Worm (Caenorhabditis elegans): ENCODE data around the gene zfp-1.

Gene zfp-1

DNA sequence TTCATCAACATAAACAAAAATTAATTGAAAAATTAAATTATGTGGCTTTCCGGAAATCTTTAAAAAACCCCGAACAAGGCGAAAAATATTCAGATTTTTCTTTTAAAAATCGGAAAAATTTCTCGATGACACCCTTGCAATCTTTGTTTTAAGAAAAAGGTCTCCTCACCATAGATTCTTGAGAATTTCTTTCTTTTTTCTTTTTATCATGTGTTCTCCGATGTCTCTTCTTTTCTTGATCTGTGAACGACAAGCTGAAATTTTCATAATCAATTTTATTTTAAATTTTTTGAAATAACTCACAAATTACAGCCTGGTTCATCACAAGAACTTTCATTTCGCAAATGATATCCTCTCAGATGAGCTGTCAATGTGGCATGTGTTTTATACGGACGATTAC, at the start of gene zfp-1, which contains the start of gene F54F2.14:
zfp-1 (plus strand) TSS at position 301 of the 400 bp plus-strand sequence.
F54F2.14 (plus strand) TSS at position 312 of the 400 bp plus-strand sequence.
- TF ChIP-seq bed-3 (GFP tag; optimal IDR thresholded peaks at IDR 0.05): no peak
- no peak for TF ChIP-seq mep-1 (tag; optimal IDR thresholded peaks at IDR 0.05)
- no peak for TF ChIP-seq snpc-4 (tag; optimal IDR thresholded peaks at IDR 0.05)
- no peak for TF ChIP-seq hlh-1 (tag; optimal IDR thresholded peaks at IDR 0.05)
- no peak for TF ChIP-seq lin-32 (GFP tag; optimal IDR thresholded peaks at IDR 0.05)
- TF ChIP-seq nhr-28 (tag; optimal IDR thresholded peaks at IDR 0.05): no peak
- TF ChIP-seq M03D4.4 (tag; optimal IDR thresholded peaks at IDR 0.05): no peak
- TF ChIP-seq ztf-11 (tag; optimal IDR thresholded peaks at IDR 0.05): no peak
- TF ChIP-seq mls-2 (tag; optimal IDR thresholded peaks at IDR 0.05): no peak
- no peak for TF ChIP-seq elt-3 (tag; optimal IDR thresholded peaks at IDR 0.05)
- TF ChIP-seq ceh-43 (GFP tag; optimal IDR thresholded peaks at IDR 0.05): no peak
- TF ChIP-seq ceh-83 (GFP tag; optimal IDR thresholded peaks at IDR 0.05): no peak
- no peak for TF ChIP-seq lsy-2 (tag; optimal IDR thresholded peaks at IDR 0.05)

DNA sequence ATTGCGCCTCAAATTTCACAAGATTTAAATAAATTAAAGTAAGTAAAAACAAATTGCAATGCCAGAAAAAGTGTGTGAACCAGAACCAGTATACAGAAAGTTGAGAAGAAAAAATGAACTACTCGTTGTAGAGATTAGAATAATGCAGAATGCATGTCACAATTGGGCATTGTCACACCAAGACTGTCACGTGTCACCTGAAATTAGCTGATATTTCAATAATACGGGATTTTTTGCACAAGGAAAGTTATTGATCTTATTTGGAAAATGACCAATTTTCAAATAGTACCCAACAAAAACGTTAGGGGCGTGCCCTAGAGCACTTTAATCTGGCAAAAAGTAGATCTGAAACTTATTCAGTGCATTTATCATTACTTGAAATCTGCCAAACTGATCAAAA, 49.4 kb upstream of the zfp-1 start:
- TF ChIP-seq unc-62 (GFP tag; optimal IDR thresholded peaks at IDR 0.05) (no peak), elt-1 (tag; optimal IDR thresholded peaks at IDR 0.05; ENCODE audit: borderline replicate concordance, insufficient read depth) (no peak), nhr-237 (tag; optimal IDR thresholded peaks at IDR 0.05) (no peak), ceh-39 (tag; optimal IDR thresholded peaks at IDR 0.05) (no peak), ces-1 (GFP tag; optimal IDR thresholded peaks at IDR 0.05) (no peak), zip-8 (tag; optimal IDR thresholded peaks at IDR 0.05) (no peak)

DNA sequence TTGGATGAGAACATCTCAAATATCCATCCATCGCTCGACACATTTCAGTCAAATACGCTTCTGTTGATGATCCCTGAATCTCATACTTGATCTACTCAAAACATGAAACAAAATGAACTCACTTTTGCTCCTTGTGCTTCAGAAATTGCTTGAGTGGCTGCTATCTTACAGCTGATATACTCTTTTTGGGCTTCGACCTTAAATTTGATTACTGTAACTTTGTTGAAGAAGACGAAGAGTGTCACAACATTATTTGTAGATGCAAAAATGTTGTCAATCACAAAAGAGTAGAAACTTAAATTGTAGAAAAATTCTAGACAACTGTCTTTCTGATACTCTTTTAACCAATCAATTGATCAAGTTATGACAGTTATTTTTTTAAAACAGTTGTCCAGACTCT, 48.8 kb upstream of the zfp-1 start:
- TF ChIP-seq lsy-2 (tag; optimal IDR thresholded peaks at IDR 0.05) (no peak), ztf-11 (tag; optimal IDR thresholded peaks at IDR 0.05) (no peak), ces-1 (GFP tag; optimal IDR thresholded peaks at IDR 0.05) (peak; percentile 8), mep-1 (tag; optimal IDR thresholded peaks at IDR 0.05) (no peak), ceh-39 (tag; optimal IDR thresholded peaks at IDR 0.05) (no peak), sptf-1 (tag; optimal IDR thresholded peaks at IDR 0.05) (no peak), unc-39 (tag; optimal IDR thresholded peaks at IDR 0.05) (no peak)

DNA sequence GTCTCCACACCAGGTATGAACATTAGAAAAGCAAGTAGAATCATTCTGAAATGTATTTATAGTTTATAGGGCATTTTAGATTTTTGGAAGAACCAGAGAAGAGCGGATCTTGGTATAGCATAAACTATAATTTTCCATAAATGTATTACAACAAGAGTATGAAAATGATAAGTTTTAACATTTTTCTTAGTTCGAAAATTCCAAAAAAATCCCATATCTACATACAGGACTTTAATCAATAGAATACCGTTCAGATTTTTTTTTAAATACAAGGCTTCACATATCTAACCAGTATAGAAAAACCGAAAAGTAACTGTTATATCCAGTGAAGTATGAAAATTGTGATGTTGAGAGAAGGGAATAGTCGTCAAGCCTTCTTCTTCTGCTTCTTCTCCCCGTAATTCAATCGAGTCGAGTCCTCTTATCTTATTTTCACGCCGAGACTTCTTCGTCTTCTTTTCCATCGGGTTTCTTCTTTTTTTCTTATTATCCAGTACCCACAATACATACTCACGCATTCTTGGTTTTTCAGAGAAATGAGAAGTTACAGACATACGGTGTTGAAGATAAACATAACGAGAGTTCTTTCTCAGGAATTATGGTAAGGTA, 47.4 kb upstream of the zfp-1 start, which contains the start of gene ZK370.6:
ZK370.6 (minus strand) TSS at position 51 of the 609 bp plus-strand sequence.
- peak; percentile 92 for TF ChIP-seq ces-1 (GFP tag; optimal IDR thresholded peaks at IDR 0.05)
- no peak for TF ChIP-seq elt-1 (tag; optimal IDR thresholded peaks at IDR 0.05; ENCODE audit: borderline replicate concordance, insufficient read depth)
- no peak for TF ChIP-seq mep-1 (tag; optimal IDR thresholded peaks at IDR 0.05)
- no peak for TF ChIP-seq flh-1 (GFP tag; optimal IDR thresholded peaks at IDR 0.05)

DNA sequence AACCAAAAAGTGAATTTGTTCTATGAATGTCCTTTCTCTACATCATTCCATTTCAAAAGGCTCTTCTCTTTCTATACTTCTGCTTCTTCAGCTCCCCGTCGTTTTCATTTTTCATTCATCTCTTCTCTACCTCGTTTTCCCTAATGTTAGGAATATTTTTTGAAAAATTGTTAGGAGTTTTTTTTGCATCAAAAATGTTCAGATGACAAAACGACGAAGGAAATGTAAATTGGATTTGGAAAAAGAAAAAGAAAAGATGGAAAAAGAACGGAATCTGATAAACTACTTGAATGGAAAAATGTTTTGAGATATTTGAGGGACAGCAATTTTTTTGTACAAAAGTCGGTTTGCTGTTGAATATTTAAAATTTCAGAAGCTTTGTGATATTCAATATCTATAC, 46.6 kb upstream of the zfp-1 start:
- no peak for TF ChIP-seq lin-32 (GFP tag; optimal IDR thresholded peaks at IDR 0.05)
- no peak for TF ChIP-seq nhr-12 (tag; optimal IDR thresholded peaks at IDR 0.05)
- no peak for TF ChIP-seq unc-120 (tag; optimal IDR thresholded peaks at IDR 0.05; ENCODE audit: poor library complexity, severe bottlenecking)
- no peak for TF ChIP-seq sem-2 (GFP tag; optimal IDR thresholded peaks at IDR 0.05)
- no peak for TF ChIP-seq lsy-2 (tag; optimal IDR thresholded peaks at IDR 0.05)
- TF ChIP-seq flh-1 (GFP tag; optimal IDR thresholded peaks at IDR 0.05): no peak
- no peak for TF ChIP-seq mab-5 (tag; optimal IDR thresholded peaks at IDR 0.05)
- TF ChIP-seq ceh-83 (GFP tag; optimal IDR thresholded peaks at IDR 0.05): no peak
- no peak for TF ChIP-seq ces-1 (GFP tag; optimal IDR thresholded peaks at IDR 0.05)

DNA sequence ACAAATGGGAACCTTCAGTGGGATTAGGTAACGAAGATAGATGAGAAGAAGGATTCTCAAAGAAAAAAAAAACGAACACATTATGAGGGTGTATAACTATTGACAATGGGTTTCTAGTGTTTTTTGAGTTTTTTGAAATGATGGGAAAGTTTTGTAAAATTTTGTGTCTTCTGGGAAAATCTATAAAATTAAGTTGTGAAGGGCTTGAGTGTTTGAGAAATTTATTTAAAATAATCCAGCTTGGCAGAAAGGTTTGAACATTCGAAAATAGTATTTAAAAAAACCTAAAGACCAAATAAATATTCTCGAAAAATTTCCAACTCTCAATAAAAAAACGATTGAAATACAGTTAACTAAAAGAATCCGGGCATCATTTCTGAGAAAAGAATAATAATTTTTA, 46.1 kb upstream of the zfp-1 start:
- TF ChIP-seq bed-3 (GFP tag; optimal IDR thresholded peaks at IDR 0.05): no peak

DNA sequence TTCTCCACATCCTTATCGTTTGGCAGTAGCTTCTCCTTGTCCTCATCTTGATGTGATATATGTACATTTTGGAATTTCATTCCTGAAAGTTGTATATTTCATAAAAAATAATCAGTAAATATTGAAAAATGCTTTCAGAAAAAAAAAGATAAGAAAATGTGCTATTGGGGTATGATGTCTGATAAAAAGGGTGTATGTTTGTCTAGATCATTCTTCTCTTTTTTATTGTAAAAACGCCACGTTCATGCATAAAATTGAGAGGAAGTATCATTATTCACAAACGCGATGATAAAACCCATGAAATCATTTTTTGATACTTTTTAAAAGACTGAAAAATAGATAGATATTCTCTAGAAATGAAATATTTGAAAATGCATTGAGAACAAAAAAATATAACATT, 42.7 kb upstream of the zfp-1 start:
- TF ChIP-seq snpc-4 (tag; optimal IDR thresholded peaks at IDR 0.05): no peak
- no peak for TF ChIP-seq ztf-11 (tag; optimal IDR thresholded peaks at IDR 0.05)
- TF ChIP-seq elt-3 (tag; optimal IDR thresholded peaks at IDR 0.05): no peak
- TF ChIP-seq sptf-1 (tag; optimal IDR thresholded peaks at IDR 0.05): no peak
- TF ChIP-seq ces-1 (GFP tag; optimal IDR thresholded peaks at IDR 0.05): no peak
- no peak for TF ChIP-seq lin-13 (tag; optimal IDR thresholded peaks at IDR 0.05)
- no peak for TF ChIP-seq mab-5 (tag; optimal IDR thresholded peaks at IDR 0.05)
- TF ChIP-seq lin-32 (GFP tag; optimal IDR thresholded peaks at IDR 0.05): no peak
- no peak for TF ChIP-seq lsy-2 (tag; optimal IDR thresholded peaks at IDR 0.05)
- TF ChIP-seq blmp-1 (tag; optimal IDR thresholded peaks at IDR 0.05): no peak
- no peak for TF ChIP-seq cnd-1 (tag; optimal IDR thresholded peaks at IDR 0.05)
